Fruit fly (Drosophila melanogaster): ENCODE measurements around the gene Syp.

- TF ChIP-seq Myc (optimal IDR thresholded peaks at IDR 0.05) (no peak), psq (optimal IDR thresholded peaks at IDR 0.05) (no peak), h (optimal IDR thresholded peaks at IDR 0.05) (no peak), Sin3A (optimal IDR thresholded peaks at IDR 0.05) (no peak)
Measured at dm6 chr3R:20739000-20739399, 17.5 kb upstream of the Syp start, which contains the start of gene CG17267.
